Worm (Caenorhabditis elegans): ENCODE results near the gene srh-3.

DNA sequence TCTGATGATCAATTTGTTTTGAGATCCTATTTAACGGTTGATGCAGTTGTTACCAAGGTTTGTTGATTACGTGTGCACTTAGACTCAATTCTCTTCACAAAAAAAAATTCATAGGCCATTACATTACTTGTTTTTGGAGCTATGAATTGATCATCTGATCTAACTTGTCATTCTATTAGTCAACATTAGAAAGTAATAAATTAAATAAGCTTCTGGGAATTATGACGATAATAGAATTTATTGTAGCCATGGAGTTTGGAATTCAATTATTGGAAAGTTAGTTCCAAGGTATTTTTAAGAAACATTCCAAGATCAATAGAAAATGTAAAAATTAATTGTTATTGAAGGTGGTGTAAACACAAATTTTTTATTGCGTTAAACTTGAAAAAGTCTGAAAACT lies 35.9 kb downstream of the srh-3 start:
- TF ChIP-seq lsy-2 (tag; optimal IDR thresholded peaks at IDR 0.05) (no peak), ceh-20 (GFP tag; IDR thresholded peaks at IDR 0.05) (no peak), mep-1 (tag; optimal IDR thresholded peaks at IDR 0.05) (no peak), unc-62 (GFP tag; optimal IDR thresholded peaks at IDR 0.05 in 1 of 2) (no peak), unc-62 (tag; optimal IDR thresholded peaks at IDR 0.05) (no peak), lin-39 (tag; optimal IDR thresholded peaks at IDR 0.05) (no peak), ceh-44 (GFP tag; IDR thresholded peaks at IDR 0.05) (no peak), hlh-11 (tag; optimal IDR thresholded peaks at IDR 0.05) (no peak), mxl-3 (GFP tag; optimal IDR thresholded peaks at IDR 0.05) (no peak), fos-1 (tag; optimal IDR thresholded peaks at IDR 0.05) (no peak), pha-4 (GFP tag; IDR thresholded peaks at IDR 0.05) (no peak), pha-4 (tag; optimal IDR thresholded peaks at IDR 0.05) (no peak), ctbp-1 (GFP tag; IDR thresholded peaks at IDR 0.05) (no peak)

All from whole organism, L4 larva.